Fruit fly (Drosophila melanogaster) whole organism, prepupa: ENCODE measurements around the gene CG6660.

Experiments
- Blimp-1 ChIP-seq: fragments of 200-800 bp; sonication (Bioruptor generic); optimal IDR thresholded peaks from 3 replicates; lab custom pipeline; 2017; ENCODE audit warnings: missing biosample characterization, missing genetic modification characterization, mild to moderate bottlenecking, moderate library complexity, missing genetic modification reagents
- CG10669 ChIP-seq: fragments of 200-800 bp; sonication (Bioruptor generic); optimal IDR thresholded peaks from 3 replicates; lab custom pipeline; 2018; ENCODE audit warnings: missing biosample characterization, mild to moderate bottlenecking, missing genetic modification characterization, moderate library complexity
- CG11762 ChIP-seq: fragments of 200-800 bp; sonication (Bioruptor generic); optimal IDR thresholded peaks from 3 replicates; lab custom pipeline; 2016; ENCODE audit warnings: missing biosample characterization, missing genetic modification characterization; ENCODE audit not compliant: insufficient read depth
- CG11902 ChIP-seq: fragments of 200-800 bp; sonication (Bioruptor generic); optimal IDR thresholded peaks from 3 replicates; lab custom pipeline; 2016; ENCODE audit warnings: missing biosample characterization, missing genetic modification characterization
- CG15336 ChIP-seq: fragments of 200-800 bp; sonication (Bioruptor generic); IDR thresholded peaks from 2 replicates; pipeline ENCODE4 v1.3.6; 2022; ENCODE audit warnings: missing biosample characterization, missing genetic modification characterization
- CG1621 ChIP-seq: fragments of 200-800 bp; sonication (Bioruptor generic); optimal IDR thresholded peaks from 3 replicates; lab custom pipeline; 2018; ENCODE audit warnings: missing biosample characterization, mild to moderate bottlenecking, missing genetic modification characterization
- CG16779 ChIP-seq: fragments of 200-800 bp; sonication (Bioruptor generic); optimal IDR thresholded peaks from 3 replicates; lab custom pipeline; 2017; ENCODE audit warnings: missing biosample characterization, mild to moderate bottlenecking, missing genetic modification characterization
- CG3032 ChIP-seq: fragments of 200-800 bp; optimal IDR thresholded peaks from 2 replicates; lab custom pipeline; 2019; ENCODE audit warnings: missing biosample characterization, mild to moderate bottlenecking, missing genetic modification characterization, moderate library complexity
- CG32006 ChIP-seq: fragments of 200-800 bp; sonication (Bioruptor generic); optimal IDR thresholded peaks from 3 replicates; lab custom pipeline; 2017; ENCODE audit warnings: missing biosample characterization, mild to moderate bottlenecking, missing genetic modification characterization
- CG34406 ChIP-seq: fragments of 200-800 bp; sonication (Bioruptor generic); optimal IDR thresholded peaks from 3 replicates; lab custom pipeline; 2016; ENCODE audit warnings: missing biosample characterization, missing genetic modification characterization
- CG3919 ChIP-seq: fragments of 200-800 bp; sonication (Bioruptor generic); optimal IDR thresholded peaks from 3 replicates; lab custom pipeline; 2016; ENCODE audit warnings: missing biosample characterization, missing genetic modification characterization
- CG4318 ChIP-seq: fragments of 200-800 bp; sonication (Bioruptor generic); optimal IDR thresholded peaks from 3 replicates; lab custom pipeline; 2017; ENCODE audit warnings: missing biosample characterization, mild to moderate bottlenecking, missing genetic modification characterization
- CG6163 ChIP-seq: fragments of 200-800 bp; sonication (Bioruptor generic); IDR thresholded peaks from 3 replicates; pipeline ENCODE4 v1.3.6; 2022; ENCODE audit warnings: missing biosample characterization, missing genetic modification characterization
- CG6792 ChIP-seq: fragments of 200-800 bp; sonication (Bioruptor generic); optimal IDR thresholded peaks from 3 replicates; lab custom pipeline; 2016; ENCODE audit warnings: missing biosample characterization, missing genetic modification characterization
- CG6854 ChIP-seq: fragments of 200-800 bp; sonication (Bioruptor generic); optimal IDR thresholded peaks from 2 replicates; lab custom pipeline; 2017; ENCODE audit warnings: missing biosample characterization, mild to moderate bottlenecking, missing genetic modification characterization
- CG7368 ChIP-seq: fragments of 200-800 bp; sonication (Bioruptor generic); optimal IDR thresholded peaks from 3 replicates; lab custom pipeline; 2016; ENCODE audit warnings: missing biosample characterization, missing genetic modification characterization
- CG8119 ChIP-seq: fragments of 200-800 bp; sonication (Bioruptor generic); IDR thresholded peaks from 3 replicates; pipeline ENCODE4 v1.3.6; 2022; ENCODE audit warnings: missing biosample characterization, missing genetic modification characterization
- CG8632 ChIP-seq: fragments of 200-800 bp; sonication (Bioruptor generic); optimal IDR thresholded peaks from 3 replicates; lab custom pipeline; 2016; ENCODE audit warnings: missing biosample characterization, missing genetic modification characterization
- CG9139 ChIP-seq: fragments of 200-800 bp; sonication (Bioruptor generic); optimal IDR thresholded peaks from 3 replicates; lab custom pipeline; 2017; ENCODE audit warnings: missing biosample characterization, mild to moderate bottlenecking, missing genetic modification characterization
- Eip75B ChIP-seq: fragments of 200-800 bp; sonication (Bioruptor generic); optimal IDR thresholded peaks from 3 replicates; lab custom pipeline; 2016; ENCODE audit warnings: missing biosample characterization, missing genetic modification characterization
- Eip78C ChIP-seq: fragments of 200-800 bp; sonication (Bioruptor generic); peaks from one replicate; lab custom pipeline; 2016; ENCODE audit warnings: missing biosample characterization, missing genetic modification characterization
- Ets96B ChIP-seq: fragments of 200-800 bp; optimal IDR thresholded peaks from 2 replicates; lab custom pipeline; 2019; ENCODE audit warnings: missing biosample characterization, mild to moderate bottlenecking, missing genetic modification characterization, moderate library complexity
- Hr38 ChIP-seq: sonication (Bioruptor generic); optimal IDR thresholded peaks from 2 replicates; lab custom pipeline; 2016; ENCODE audit warnings: missing biosample characterization, missing genetic modification characterization
- Hr4 ChIP-seq: fragments of 200-800 bp; sonication (Bioruptor generic); optimal IDR thresholded peaks from 3 replicates; lab custom pipeline; 2016; ENCODE audit warnings: missing biosample characterization, missing genetic modification characterization
- OdsH ChIP-seq: fragments of 200-800 bp; sonication (Bioruptor generic); optimal IDR thresholded peaks from 3 replicates; lab custom pipeline; 2016; ENCODE audit warnings: missing biosample characterization, missing genetic modification characterization
- Smox ChIP-seq: fragments of 200-800 bp; sonication (Bioruptor generic); optimal IDR thresholded peaks from 3 replicates; lab custom pipeline; 2016; ENCODE audit warnings: missing biosample characterization, missing genetic modification characterization
- Sox102F ChIP-seq: fragments of 200-800 bp; sonication (Bioruptor generic); optimal IDR thresholded peaks from 2 replicates; lab custom pipeline; 2016; ENCODE audit warnings: missing biosample characterization, mild to moderate bottlenecking, missing genetic modification characterization
- Sox14 ChIP-seq: fragments of 200-800 bp; sonication (Bioruptor generic); optimal IDR thresholded peaks from 3 replicates; lab custom pipeline; 2016; ENCODE audit warnings: missing biosample characterization, missing genetic modification characterization
- Sox15 ChIP-seq: fragments of 200-800 bp; sonication (Bioruptor generic); optimal IDR thresholded peaks from 3 replicates; lab custom pipeline; 2016; ENCODE audit warnings: missing biosample characterization, missing genetic modification characterization
- acj6 ChIP-seq: fragments of 200-800 bp; sonication (Bioruptor generic); optimal IDR thresholded peaks from 3 replicates; lab custom pipeline; 2016; ENCODE audit warnings: missing biosample characterization, missing genetic modification characterization
- dac ChIP-seq: fragments of 200-800 bp; sonication (Bioruptor generic); optimal IDR thresholded peaks from 2 replicates; lab custom pipeline; 2017; ENCODE audit warnings: missing biosample characterization, mild to moderate bottlenecking, missing genetic modification characterization
- dsx ChIP-seq: fragments of 200-800 bp; optimal IDR thresholded peaks from 3 replicates; lab custom pipeline; 2019; ENCODE audit warnings: missing biosample characterization, mild to moderate bottlenecking, missing genetic modification characterization, moderate library complexity; ENCODE audit not compliant: poor library complexity, severe bottlenecking
- eg ChIP-seq: fragments of 200-800 bp; sonication (Bioruptor generic); IDR thresholded peaks from 3 replicates; pipeline ENCODE4 v1.3.6; 2022; ENCODE audit warnings: missing biosample characterization, missing genetic modification characterization
- fd59A ChIP-seq: fragments of 200-800 bp; sonication (Bioruptor generic); optimal IDR thresholded peaks from 2 replicates; lab custom pipeline; 2017; ENCODE audit warnings: missing biosample characterization, mild to moderate bottlenecking, missing genetic modification characterization, missing genetic modification reagents
- fd85E ChIP-seq: fragments of 200-800 bp; sonication (Bioruptor generic); optimal IDR thresholded peaks from 3 replicates; lab custom pipeline; 2016; ENCODE audit warnings: missing biosample characterization, missing genetic modification characterization
- fkh ChIP-seq: fragments of 200-800 bp; sonication (Bioruptor generic); optimal IDR thresholded peaks from 3 replicates; lab custom pipeline; 2017; ENCODE audit warnings: missing biosample characterization, mild to moderate bottlenecking, missing genetic modification characterization, moderate library complexity
- pdm3 ChIP-seq: fragments of 200-800 bp; sonication (Bioruptor generic); optimal IDR thresholded peaks from 3 replicates; lab custom pipeline; 2016; ENCODE audit warnings: missing biosample characterization, missing genetic modification characterization
- spab ChIP-seq: fragments of 200-800 bp; sonication (Bioruptor generic); optimal IDR thresholded peaks from 2 replicates; lab custom pipeline; 2017; ENCODE audit warnings: missing biosample characterization, mild to moderate bottlenecking, missing genetic modification characterization, missing genetic modification reagents
- ss ChIP-seq, 2 experiments: fragments of 200-800 bp; sonication (Bioruptor generic); optimal IDR thresholded peaks; 2 replicates in 1 of 2; 3 replicates in 1 of 2; lab custom pipeline; 2017 to 2018; ENCODE audit warnings: mild to moderate bottlenecking in 2 of 2, missing biosample characterization in 2 of 2, missing genetic modification characterization in 2 of 2, moderate library complexity in 1 of 2
- svp ChIP-seq: fragments of 200-800 bp; sonication (Bioruptor generic); peaks from one replicate; lab custom pipeline; 2016; ENCODE audit warnings: missing biosample characterization, missing genetic modification characterization
- topi ChIP-seq: fragments of 200-800 bp; sonication (Bioruptor generic); optimal IDR thresholded peaks from 3 replicates; lab custom pipeline; 2016; ENCODE audit warnings: missing biosample characterization, missing genetic modification characterization
- vri ChIP-seq: fragments of 200-800 bp; sonication (Bioruptor generic); optimal IDR thresholded peaks from 3 replicates; lab custom pipeline; 2016; ENCODE audit warnings: missing biosample characterization, mild to moderate bottlenecking, missing genetic modification characterization

Gene CG6660

DNA sequence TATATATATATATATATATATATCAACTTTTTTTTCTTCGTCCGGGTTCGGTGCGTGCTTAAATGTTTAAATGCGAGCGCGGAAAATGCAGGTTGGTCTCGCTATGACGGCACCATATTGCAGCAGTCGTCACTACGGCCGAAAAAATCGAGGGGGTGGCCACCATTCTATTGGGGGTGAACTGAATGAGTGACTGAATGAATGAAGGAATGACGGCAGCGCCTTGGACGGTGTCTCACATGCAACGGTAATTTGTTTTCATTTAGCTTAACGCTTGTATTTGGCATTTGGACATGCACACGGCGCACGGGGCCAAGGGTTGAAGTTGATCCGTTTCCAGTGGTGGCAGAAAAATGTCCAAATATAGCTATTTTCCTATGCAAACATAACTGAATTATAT is 33.9 kb upstream of the CG6660 start:
- TF ChIP-seq svp (GFP tag; lab: Kevin White, UChicago) (peak; percentile 20), CG6854 (no peak)

DNA sequence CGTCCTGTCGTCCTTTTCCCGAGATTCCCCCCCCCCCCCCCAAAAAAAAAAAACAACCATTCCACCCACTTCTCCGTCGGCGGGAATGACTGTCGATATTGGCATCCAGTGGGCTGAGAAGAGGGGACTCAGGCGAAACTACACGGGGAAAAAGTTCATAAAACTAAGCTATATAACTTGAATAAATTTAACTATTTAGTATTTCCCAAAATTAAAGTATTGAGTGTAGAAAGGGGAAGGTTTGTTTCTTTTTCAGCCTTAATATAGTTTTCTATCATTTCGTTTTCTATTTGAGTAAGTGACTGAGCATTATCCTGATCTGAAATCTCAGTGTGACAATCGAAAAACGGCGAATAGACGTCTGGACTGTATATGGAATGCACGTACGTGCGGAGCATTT is 31.4 kb upstream of the CG6660 start:
- TF ChIP-seq svp (GFP tag; lab: Kevin White, UChicago) (peak; percentile 47), Blimp-1 (GFP tag; lab: Kevin White, UChicago) (no peak), eg (no peak), Eip78C (GFP tag; lab: Kevin White, UChicago) (peak; percentile 14), CG3919 (GFP tag; lab: Kevin White, UChicago) (no peak)

DNA sequence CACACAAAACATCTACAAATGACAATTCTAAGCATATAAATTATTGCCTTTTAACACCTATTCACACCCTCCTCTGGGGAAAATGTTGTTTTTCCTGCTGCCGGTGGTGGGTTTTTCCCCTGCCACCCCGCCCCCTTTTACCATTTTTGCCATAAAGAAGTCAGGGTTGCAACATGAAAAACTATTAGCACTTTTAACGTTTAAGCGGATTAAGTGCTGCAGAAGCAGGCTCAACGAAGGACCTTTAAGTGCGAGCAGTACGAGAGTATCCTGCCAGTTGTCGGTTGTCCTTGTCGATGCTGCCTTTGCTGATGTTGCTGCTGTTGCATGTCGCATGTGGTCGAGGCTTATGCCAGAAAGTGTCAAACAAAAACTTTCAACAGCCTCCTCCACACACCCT is 27.8 kb upstream of the CG6660 start:
- TF ChIP-seq dac = no peak
- no peak for TF ChIP-seq CG15336 (GFP tag; lab: Robert Waterston, UW)
- TF ChIP-seq spab = no peak
- no peak for TF ChIP-seq CG34406 (GFP tag; lab: Kevin White, UChicago)
- no peak for TF ChIP-seq CG6163 (GFP tag; lab: Robert Waterston, UW)

DNA sequence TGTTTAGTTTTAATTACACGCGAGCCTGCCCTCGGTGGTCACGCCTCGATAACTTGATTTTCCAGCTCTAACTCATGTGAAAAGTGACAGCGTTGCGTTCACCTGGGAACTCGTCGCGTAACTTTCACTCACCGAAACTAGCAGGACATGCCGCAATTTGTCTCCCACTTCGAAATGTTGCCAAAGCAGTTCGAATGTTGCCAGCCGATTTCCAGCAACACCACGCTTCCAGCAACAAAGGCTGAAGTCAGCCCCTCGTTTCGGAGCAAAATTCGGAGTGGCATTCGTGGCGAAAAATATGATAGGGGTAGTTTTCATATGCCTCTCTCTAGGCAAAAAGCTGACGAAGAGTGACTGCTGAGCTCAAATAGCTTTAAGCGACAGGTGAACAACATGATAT is 24.8 kb upstream of the CG6660 start:
- TF ChIP-seq vri (GFP tag; lab: Kevin White, UChicago) (no peak), Blimp-1 (GFP tag; lab: Kevin White, UChicago) (no peak)

DNA sequence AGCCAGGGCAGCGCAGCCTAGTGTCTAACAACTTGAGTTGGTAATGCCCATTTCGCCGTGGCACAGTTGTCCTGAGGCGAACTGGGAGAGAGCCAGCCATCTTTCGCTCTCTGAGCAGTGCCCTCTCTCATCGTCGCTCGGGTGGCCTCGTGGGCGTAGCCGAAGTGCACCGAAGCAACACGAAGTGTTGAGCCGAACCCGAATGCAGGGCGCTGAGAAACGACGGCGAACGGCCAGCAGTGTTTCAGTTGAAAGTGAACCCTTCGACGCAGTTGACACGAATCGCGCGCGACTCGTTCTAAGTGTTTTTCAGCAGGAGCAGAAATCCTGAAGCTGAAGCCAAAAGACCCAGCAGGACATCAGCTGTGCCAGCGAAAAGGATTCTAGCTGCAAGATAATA is 24.1 kb upstream of the CG6660 start, which contains the start of gene klg:
Gene klg (plus strand): TSS at position 244 of the 400 bp plus-strand sequence.
- TF ChIP-seq CG3919 (GFP tag; lab: Kevin White, UChicago) (no peak), dsx (GFP tag; lab: Kevin White, UChicago) (no peak), CG16779 (no peak), CG8632 (GFP tag; lab: Kevin White, UChicago) (no peak), acj6 (GFP tag; lab: Kevin White, UChicago) (no peak), CG6792 (GFP tag; lab: Kevin White, UChicago) (no peak), spab (no peak), CG11762 (no peak), fkh (no peak), CG11902 (GFP tag; lab: Kevin White, UChicago) (no peak), Sox15 (GFP tag; lab: Kevin White, UChicago) (no peak), CG9139 (no peak), CG6163 (GFP tag; lab: Robert Waterston, UW) (no peak), Sox102F (no peak), fd59A (GFP tag; lab: Kevin White, UChicago) (no peak), fd85E (GFP tag; lab: Kevin White, UChicago) (no peak), CG8119 (GFP tag; lab: Robert Waterston, UW) (no peak), Eip75B (GFP tag; lab: Kevin White, UChicago) (no peak), CG1621 (tag; lab: Kevin White, UChicago) (no peak)

DNA sequence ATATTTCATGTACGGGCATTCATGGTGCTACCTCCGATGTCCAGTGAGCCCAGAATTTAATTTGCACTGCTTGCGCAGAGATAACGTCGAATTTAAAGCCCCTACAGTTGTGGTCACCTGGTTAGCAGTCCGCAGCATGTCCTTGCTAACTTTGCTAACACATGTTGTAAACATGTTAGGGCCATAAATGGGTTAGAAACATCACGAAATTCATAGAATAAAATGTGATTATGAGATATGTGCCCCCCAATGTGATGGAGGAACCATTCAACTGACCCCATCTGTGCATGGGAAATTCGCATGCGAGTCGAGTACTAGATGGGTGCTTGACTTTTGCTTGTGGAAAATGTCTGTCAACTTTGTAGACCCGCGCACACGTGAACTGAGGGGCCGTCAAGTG is 12.1 kb upstream of the CG6660 start:
- no peak for TF ChIP-seq Sox14 (GFP tag; lab: Kevin White, UChicago)
- no peak for TF ChIP-seq Sox15 (GFP tag; lab: Kevin White, UChicago)
- no peak for TF ChIP-seq CG6792 (GFP tag; lab: Kevin White, UChicago)
- TF ChIP-seq acj6 (GFP tag; lab: Kevin White, UChicago) = no peak
- peak; percentile 13 for TF ChIP-seq CG3032 (tag; lab: Kevin White, UChicago)
- TF ChIP-seq fkh = no peak
- TF ChIP-seq CG32006 = peak; percentile 37
- TF ChIP-seq CG15336 (GFP tag; lab: Robert Waterston, UW) = no peak
- peak; percentile 19 for TF ChIP-seq pdm3 (GFP tag; lab: Kevin White, UChicago)
- TF ChIP-seq vri (GFP tag; lab: Kevin White, UChicago) = no peak
- peak; percentile 8 for TF ChIP-seq OdsH (GFP tag; lab: Kevin White, UChicago)
- TF ChIP-seq CG4318 (GFP tag; lab: Kevin White, UChicago) = no peak
- TF ChIP-seq Ets96B (tag; lab: Kevin White, UChicago) = peak; percentile 42
- TF ChIP-seq CG7368 (GFP tag; lab: Kevin White, UChicago) = no peak
- peak; percentile 2 for TF ChIP-seq topi (GFP tag; lab: Kevin White, UChicago)
- TF ChIP-seq CG16779 = no peak
- no peak for TF ChIP-seq Smox (GFP tag; lab: Kevin White, UChicago)
- TF ChIP-seq Hr38 (GFP tag; lab: Kevin White, UChicago) = no peak
- TF ChIP-seq Eip78C (GFP tag; lab: Kevin White, UChicago) = peak; percentile 48
- peak; percentile 35 for TF ChIP-seq CG10669
- TF ChIP-seq ss (GFP tag; optimal IDR thresholded peaks at IDR 0.05; lab: Kevin White, UChicago) = peak in 1 of 2 experiments; percentile 16
- peak; percentile 17 for TF ChIP-seq Hr4 (GFP tag; lab: Kevin White, UChicago)
- no peak for TF ChIP-seq CG9139
- no peak for TF ChIP-seq Sox102F
